Worm (Caenorhabditis elegans) whole organism, L3 larva: ENCODE results near the gene ugt-62.

Experiments
- R02D3.7 ChIP-seq: fragments of 150-350 bp; optimal IDR thresholded peaks from 2 replicates; lab custom pipeline; 2014; ENCODE audit warnings: missing biosample characterization, missing genetic modification characterization
- aly-2 ChIP-seq: fragments of 150-350 bp; optimal IDR thresholded peaks from 2 replicates; lab custom pipeline; 2014; ENCODE audit warnings: missing biosample characterization, missing genetic modification characterization
- ceh-16 ChIP-seq: sonication (generic microtip); optimal IDR thresholded peaks from 2 replicates; lab custom pipeline; 2017; ENCODE audit warnings: missing biosample characterization, missing genetic modification characterization
- fos-1 ChIP-seq: fragments of 150-350 bp; optimal IDR thresholded peaks from 2 replicates; lab custom pipeline; 2014; ENCODE audit warnings: missing biosample characterization, missing genetic modification characterization
- hmg-11 ChIP-seq: sonication (generic microtip); optimal IDR thresholded peaks from 2 replicates; lab custom pipeline; 2016; ENCODE audit warnings: missing genetic modification characterization, missing compliant biosample characterization
- lin-15B ChIP-seq: fragments of 150-350 bp; optimal IDR thresholded peaks from 2 replicates; lab custom pipeline; 2014; ENCODE audit warnings: missing biosample characterization, missing genetic modification characterization
- skn-1 ChIP-seq: fragments of 150-350 bp; optimal IDR thresholded peaks from 2 replicates; lab custom pipeline; 2014; ENCODE audit warnings: missing biosample characterization, missing genetic modification characterization

DNA sequence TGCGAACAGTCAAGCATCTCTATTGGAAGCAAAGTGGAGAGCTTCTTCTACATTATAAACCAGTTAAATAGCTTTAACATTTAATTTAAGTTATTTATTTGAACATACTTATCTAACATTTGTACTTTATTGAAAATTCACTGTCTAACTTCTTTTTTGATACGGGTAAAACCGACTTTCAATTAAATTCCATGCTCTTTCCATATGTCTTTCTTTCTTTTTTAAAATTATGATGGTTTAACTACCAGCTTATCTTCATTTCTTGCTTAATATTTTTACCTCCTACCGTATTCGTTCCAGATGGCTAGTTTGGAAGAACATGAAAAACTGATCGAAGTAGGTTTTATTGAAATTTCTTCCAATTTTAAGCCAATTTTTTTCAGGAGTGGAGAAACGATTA, 41.1 kb upstream of the ugt-62 start, which contains the start of gene F35G12.12:
- TF ChIP-seq R02D3.7 (tag; lab: Kevin White, UChicago) (no peak), skn-1 (no peak), aly-2 (tag; lab: Kevin White, UChicago) (no peak), hmg-11 (no peak), fos-1 (tag; lab: Kevin White, UChicago) (no peak), ceh-16 (tag; lab: Kevin White, UChicago) (no peak), lin-15B (no peak)
